Worm (Caenorhabditis elegans) whole organism, L2 larva: ENCODE data around the gene F13H8.12.

ENCODE experiments used
- fos-1 ChIP-seq: fragments of 150-350 bp; optimal IDR thresholded peaks from 2 replicates; lab custom pipeline; 2014; ENCODE audit warnings: missing biosample characterization, missing genetic modification characterization
- lin-13 ChIP-seq: fragments of 150-350 bp; optimal IDR thresholded peaks from 2 replicates; lab custom pipeline; 2014; ENCODE audit warnings: missing biosample characterization, missing genetic modification reagents, missing genetic modification characterization
- unc-55 ChIP-seq: fragments of 150-350 bp; sonication (generic microtip); optimal IDR thresholded peaks from 3 replicates; lab custom pipeline; 2014; ENCODE audit warnings: missing biosample characterization, missing genetic modification reagents, missing genetic modification characterization
- unc-62 ChIP-seq: fragments of 150-350 bp; optimal IDR thresholded peaks from 2 replicates; lab custom pipeline; 2014; ENCODE audit warnings: missing biosample characterization, missing genetic modification reagents, missing genetic modification characterization
- ztf-11 ChIP-seq: sonication (generic microtip); optimal IDR thresholded peaks from 2 replicates; lab custom pipeline; 2017; ENCODE audit warnings: missing biosample characterization, missing genetic modification characterization

ce11 chrII:6286865-6287264, 24.5 kb downstream of the F13H8.12 start, which contains the start of gene F13H8.6:
- TF ChIP-seq fos-1 (tag; lab: Kevin White, UChicago) (no peak), lin-13 (GFP tag; lab: Kevin White, UChicago) (no peak), unc-55 (no peak), ztf-11 (tag; lab: Kevin White, UChicago) (no peak), unc-62 (no peak)
